Worm (Caenorhabditis elegans) whole organism, L1 larva: Measurements from ENCODE around the gene C16A3.2.

ENCODE experiments used
- C16A3.4 ChIP-seq: fragments of 150-350 bp; optimal IDR thresholded peaks from 2 replicates; lab custom pipeline; 2014; ENCODE audit warnings: missing biosample characterization, missing genetic modification characterization
- F16B12.6 ChIP-seq: fragments of 150-350 bp; optimal IDR thresholded peaks from 2 replicates; lab custom pipeline; 2014; ENCODE audit warnings: missing biosample characterization, missing genetic modification characterization
- aly-2 ChIP-seq: fragments of 150-350 bp; optimal IDR thresholded peaks from 2 replicates; lab custom pipeline; 2014; ENCODE audit warnings: missing biosample characterization, missing genetic modification characterization
- ceh-8 ChIP-seq: fragments of 200-800 bp; sonication (Bioruptor generic); optimal IDR thresholded peaks from 2 replicates; lab custom pipeline; 2018; ENCODE audit warnings: mild to moderate bottlenecking, missing genetic modification characterization, moderate library complexity, missing compliant biosample characterization
- ceh-82 ChIP-seq, 3 experiments: fragments of 150-350 bp in 1 of 3; sonication (generic microtip) in 2 of 3; optimal IDR thresholded peaks; 2 replicates each; lab custom pipeline; 2014 to 2017; ENCODE audit warnings: missing biosample characterization in 3 of 3, missing genetic modification characterization in 3 of 3
- ces-1 ChIP-seq: fragments of 150-350 bp; optimal IDR thresholded peaks from 2 replicates; lab custom pipeline; 2014; ENCODE audit warnings: missing biosample characterization, missing genetic modification reagents, missing genetic modification characterization
- dpl-1 ChIP-seq, 3 experiments: fragments of 150-350 bp in 2 of 3; sonication (generic microtip) in 1 of 3; optimal IDR thresholded peaks; 2 replicates each; lab custom pipeline; 2014 to 2017; ENCODE audit warnings: missing biosample characterization in 3 of 3, missing genetic modification characterization in 3 of 3, missing genetic modification reagents in 3 of 3
- dsc-1 ChIP-seq: sonication (generic microtip); optimal IDR thresholded peaks from 2 replicates; lab custom pipeline; 2016; ENCODE audit warnings: mild to moderate bottlenecking, missing genetic modification characterization, missing compliant biosample characterization
- efl-1 ChIP-seq, 4 experiments: fragments of 150-350 bp; optimal IDR thresholded peaks in 3 of 4; peaks in 1 of 4; 1 replicate in 1 of 4; 2 replicates in 3 of 4; lab custom pipeline; 2014; ENCODE audit warnings: missing biosample characterization in 2 of 4, missing genetic modification characterization in 2 of 4, missing genetic modification reagents in 2 of 4
- egl-13 ChIP-seq: sonication (generic microtip); optimal IDR thresholded peaks from 2 replicates; lab custom pipeline; 2016; ENCODE audit warnings: missing genotype, missing genetic modification reagents, missing genetic modification characterization, missing compliant biosample characterization
- elt-2 ChIP-seq: sonication (generic microtip); optimal IDR thresholded peaks from 2 replicates; lab custom pipeline; 2016; ENCODE audit warnings: missing genetic modification characterization, mild to moderate bottlenecking, inconsistent platforms, missing compliant biosample characterization, missing genetic modification reagents
- elt-3 ChIP-seq, 6 experiments: fragments of 150-350 bp in 1 of 6; sonication (generic microtip); optimal IDR thresholded peaks; 2 replicates each; lab custom pipeline; 2017 to 2018; ENCODE audit warnings: missing biosample characterization in 6 of 6, missing genetic modification characterization in 6 of 6, inconsistent platforms in 1 of 6
- fkh-10 ChIP-seq: sonication (generic microtip); optimal IDR thresholded peaks from 2 replicates; lab custom pipeline; 2017; ENCODE audit warnings: missing biosample characterization, missing genetic modification reagents, missing genetic modification characterization
- irx-1 ChIP-seq: sonication (generic microtip); optimal IDR thresholded peaks from 2 replicates; lab custom pipeline; 2016; ENCODE audit warnings: missing genetic modification characterization, missing compliant biosample characterization
- isw-1 ChIP-seq: fragments of 200-800 bp; sonication (Bioruptor generic); IDR thresholded peaks from 2 replicates; pipeline ENCODE4 v1.3.6; 2022; ENCODE audit warnings: missing genetic modification characterization, missing compliant biosample characterization
- lin-14 ChIP-seq: fragments of 200-800 bp; sonication (Bioruptor generic); optimal IDR thresholded peaks from 2 replicates; lab custom pipeline; 2018; ENCODE audit warnings: mild to moderate bottlenecking, missing genetic modification characterization, moderate library complexity, missing compliant biosample characterization
- lin-15B ChIP-seq: fragments of 150-350 bp; sonication (generic microtip); optimal IDR thresholded peaks from 3 replicates; lab custom pipeline; 2014; ENCODE audit warnings: missing biosample characterization, missing genetic modification characterization
- lin-35 ChIP-seq, 2 experiments: fragments of 150-350 bp; optimal IDR thresholded peaks; 2 replicates each; lab custom pipeline; 2014; ENCODE audit warnings: missing biosample characterization in 2 of 2, missing genetic modification characterization in 2 of 2, missing genetic modification reagents in 2 of 2
- lir-3 ChIP-seq: sonication (generic microtip); optimal IDR thresholded peaks from 2 replicates; lab custom pipeline; 2016; ENCODE audit warnings: mild to moderate bottlenecking, missing genetic modification characterization, moderate library complexity, missing compliant biosample characterization; ENCODE audit not compliant: poor library complexity
- lsy-2 ChIP-seq, 2 experiments: fragments of 150-350 bp; optimal IDR thresholded peaks; 2 replicates each; lab custom pipeline; 2014; ENCODE audit warnings: missing biosample characterization in 2 of 2, missing genetic modification characterization in 2 of 2
- mab-9 ChIP-seq: fragments of 200-800 bp; sonication (Bioruptor generic); IDR thresholded peaks from 2 replicates; pipeline ENCODE4 v1.3.6; 2022; ENCODE audit warnings: missing genetic modification reagents, missing genetic modification characterization, missing compliant biosample characterization
- mdl-1 ChIP-seq, 2 experiments: fragments of 150-350 bp; optimal IDR thresholded peaks; 2 replicates each; lab custom pipeline; 2014 to 2017; ENCODE audit warnings: missing biosample characterization in 2 of 2, missing genetic modification characterization in 2 of 2, inconsistent platforms in 1 of 2
- mef-2 ChIP-seq: fragments of 150-350 bp; optimal IDR thresholded peaks from 2 replicates; lab custom pipeline; 2014; ENCODE audit warnings: missing biosample characterization, missing genetic modification characterization
- mep-1 ChIP-seq: fragments of 150-350 bp; optimal IDR thresholded peaks from 2 replicates; lab custom pipeline; 2014; ENCODE audit warnings: missing biosample characterization, missing genetic modification characterization
- nhr-20 ChIP-seq: sonication (generic microtip); optimal IDR thresholded peaks from 2 replicates; lab custom pipeline; 2016; ENCODE audit warnings: mild to moderate bottlenecking, missing genetic modification characterization, missing compliant biosample characterization
- nhr-28 ChIP-seq: fragments of 150-350 bp; optimal IDR thresholded peaks from 2 replicates; lab custom pipeline; 2014; ENCODE audit warnings: missing biosample characterization, missing genetic modification characterization
- nhr-47 ChIP-seq: sonication (generic microtip); optimal IDR thresholded peaks from 2 replicates; lab custom pipeline; 2016; ENCODE audit warnings: mild to moderate bottlenecking, missing genetic modification characterization, moderate library complexity, missing compliant biosample characterization
- nhr-71 ChIP-seq: sonication (generic microtip); optimal IDR thresholded peaks from 2 replicates; lab custom pipeline; 2016; ENCODE audit warnings: mild to moderate bottlenecking, missing genetic modification characterization, moderate library complexity, missing compliant biosample characterization
- nhr-76 ChIP-seq: sonication (generic microtip); optimal IDR thresholded peaks from 2 replicates; lab custom pipeline; 2017; ENCODE audit warnings: missing biosample characterization, missing genetic modification characterization
- nhr-77 ChIP-seq: fragments of 150-350 bp; optimal IDR thresholded peaks from 2 replicates; lab custom pipeline; 2014; ENCODE audit warnings: missing biosample characterization, missing genetic modification characterization
- pag-3 ChIP-seq: sonication (generic microtip); optimal IDR thresholded peaks from 2 replicates; lab custom pipeline; 2017; ENCODE audit warnings: missing genetic modification characterization, mild to moderate bottlenecking, missing compliant biosample characterization, antibody characterized with exemption, borderline replicate concordance; ENCODE audit not compliant: insufficient read depth
- pax-3 ChIP-seq: fragments of 200-800 bp; sonication (Bioruptor generic); optimal IDR thresholded peaks from 2 replicates; lab custom pipeline; 2018; ENCODE audit warnings: mild to moderate bottlenecking, missing genetic modification characterization, moderate library complexity, missing compliant biosample characterization
- rnt-1 ChIP-seq: sonication (generic microtip); optimal IDR thresholded peaks from 2 replicates; lab custom pipeline; 2016; ENCODE audit warnings: mild to moderate bottlenecking, missing genetic modification characterization, moderate library complexity, missing compliant biosample characterization
- snu-23 ChIP-seq: sonication (generic microtip); optimal IDR thresholded peaks from 2 replicates; lab custom pipeline; 2016; ENCODE audit warnings: missing genetic modification characterization, missing compliant biosample characterization
- sptf-1 ChIP-seq: fragments of 150-350 bp; optimal IDR thresholded peaks from 2 replicates; lab custom pipeline; 2014; ENCODE audit warnings: missing biosample characterization, missing genetic modification characterization
- tbx-2 ChIP-seq: sonication (generic microtip); optimal IDR thresholded peaks from 2 replicates; lab custom pipeline; 2016; ENCODE audit warnings: missing genetic modification characterization, missing compliant biosample characterization
- tlp-1 ChIP-seq: fragments of 150-350 bp; optimal IDR thresholded peaks from 2 replicates; lab custom pipeline; 2014; ENCODE audit warnings: missing biosample characterization, missing genetic modification characterization
- vab-15 ChIP-seq: sonication (generic microtip); optimal IDR thresholded peaks from 2 replicates; lab custom pipeline; 2017; ENCODE audit warnings: missing genotype, mild to moderate bottlenecking, missing genetic modification characterization, missing compliant biosample characterization
- zag-1 ChIP-seq: fragments of 150-350 bp; optimal IDR thresholded peaks from 2 replicates; lab custom pipeline; 2014; ENCODE audit warnings: missing biosample characterization, missing genetic modification characterization

C16A3.2 gene

DNA sequence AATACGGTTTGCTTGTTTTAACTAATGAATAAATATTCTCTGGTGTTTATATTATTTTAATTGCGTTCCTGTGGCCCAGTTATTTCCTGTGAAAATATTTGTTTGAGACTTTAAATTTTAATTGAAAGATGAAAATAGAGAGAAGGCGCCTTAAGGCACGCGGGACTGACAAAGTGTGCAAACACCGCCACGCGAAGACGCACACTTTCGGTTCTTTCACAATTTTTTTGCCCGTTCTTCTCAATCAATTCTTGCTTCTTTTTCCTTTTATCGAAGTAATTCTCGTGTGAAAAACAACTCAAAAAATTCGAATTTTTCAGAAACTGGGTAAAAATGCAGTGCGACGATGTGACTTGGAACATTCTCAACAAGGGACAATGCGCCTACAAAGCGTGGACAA lies 10.5 kb upstream of the C16A3.2 start, which contains the start of gene C16A3.6:
C16A3.6 (plus strand) TSS at position 84 of the 400 bp plus-strand sequence.
- TF ChIP-seq F16B12.6 (tag; lab: Kevin White, UChicago): peak; percentile 86
- TF ChIP-seq nhr-71 (tag; lab: Kevin White, UChicago): peak; percentile 30
- no peak for TF ChIP-seq zag-1 (tag; lab: Kevin White, UChicago)
- peak in 1 of 2 experiments; percentile 44 for TF ChIP-seq efl-1 (optimal IDR thresholded peaks at IDR 0.05; lab: Kevin White, UChicago)
- peak; percentile 37 to 71 for TF ChIP-seq efl-1 (GFP tag; optimal IDR thresholded peaks at IDR 0.05 in 1 of 2; lab: Kevin White, UChicago)
- TF ChIP-seq lsy-2 (tag; optimal IDR thresholded peaks at IDR 0.05; lab: Kevin White, UChicago): peak; percentile 49 to 73
- TF ChIP-seq irx-1 (tag; lab: Kevin White, UChicago): no peak
- peak in 1 of 2 experiments; percentile 53 for TF ChIP-seq lin-35 (GFP tag; optimal IDR thresholded peaks at IDR 0.05; lab: Kevin White, UChicago)
- no peak for TF ChIP-seq ces-1 (GFP tag; lab: Kevin White, UChicago)
- peak; percentile 33 for TF ChIP-seq aly-2 (tag; lab: Kevin White, UChicago)
- TF ChIP-seq mep-1 (tag; lab: Kevin White, UChicago): peak; percentile 51
- no peak for TF ChIP-seq egl-13 (tag; lab: Kevin White, UChicago)
- no peak for TF ChIP-seq tlp-1 (tag; lab: Kevin White, UChicago)
- TF ChIP-seq lin-15B: no peak
- TF ChIP-seq isw-1: no peak
- peak in 1 of 6 experiments; percentile 32 for TF ChIP-seq elt-3 (tag; optimal IDR thresholded peaks at IDR 0.05; lab: Kevin White, UChicago)
- no peak for TF ChIP-seq nhr-77
- TF ChIP-seq tbx-2 (tag; lab: Kevin White, UChicago): no peak
- TF ChIP-seq snu-23: peak; percentile 17
- TF ChIP-seq dsc-1 (tag; lab: Kevin White, UChicago): no peak
- peak; percentile 37 for TF ChIP-seq nhr-47 (tag; lab: Kevin White, UChicago)
- TF ChIP-seq pax-3: no peak
- TF ChIP-seq ceh-82 (tag; optimal IDR thresholded peaks at IDR 0.05; lab: Kevin White, UChicago): peak in 1 of 3 experiments; percentile 38
- TF ChIP-seq lir-3 (tag; lab: Kevin White, UChicago): no peak
- TF ChIP-seq mef-2 (tag; lab: Kevin White, UChicago): no peak
- TF ChIP-seq sptf-1 (tag; lab: Kevin White, UChicago): no peak
- TF ChIP-seq nhr-76 (tag; lab: Kevin White, UChicago): no peak
- TF ChIP-seq mab-9: peak; percentile 43; the same call in 1 of the 2 replicates
- peak in 2 of 3 experiments; percentile 24 to 47 for TF ChIP-seq dpl-1 (GFP tag; optimal IDR thresholded peaks at IDR 0.05; lab: Kevin White, UChicago)
- TF ChIP-seq pag-3 (tag; lab: Kevin White, UChicago): no peak
- TF ChIP-seq nhr-20 (tag; lab: Kevin White, UChicago): peak; percentile 24

DNA sequence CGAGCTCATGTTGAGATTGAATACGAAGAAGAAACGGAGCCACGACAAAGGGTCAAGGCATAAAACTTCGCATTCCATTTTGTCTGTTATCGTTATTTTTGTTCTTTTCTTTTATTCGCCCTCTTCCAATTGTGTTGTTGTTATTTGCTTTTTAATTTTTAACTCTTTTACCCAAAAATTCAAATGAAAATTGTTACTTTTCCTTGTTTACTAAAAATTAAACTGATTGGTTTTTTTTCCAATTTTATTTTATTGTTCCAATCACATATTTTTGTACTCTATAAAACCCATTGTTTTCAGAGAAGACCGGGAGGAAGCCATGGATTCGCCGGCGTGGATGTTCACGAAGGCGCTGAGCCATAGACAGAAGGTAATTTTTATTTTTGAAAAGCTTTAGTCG lies 9.2 kb upstream of the C16A3.2 start, which contains the start of gene C16A3.5:
C16A3.5 (plus strand) TSS at position 301 of the 400 bp plus-strand sequence.
- TF ChIP-seq vab-15 (tag; lab: Kevin White, UChicago) (no peak), mdl-1 (tag; optimal IDR thresholded peaks at IDR 0.05; lab: Kevin White, UChicago) (no peak), rnt-1 (tag; lab: Kevin White, UChicago) (no peak), elt-3 (tag; optimal IDR thresholded peaks at IDR 0.05; lab: Kevin White, UChicago) (no peak), fkh-10 (no peak), irx-1 (tag; lab: Kevin White, UChicago) (no peak), lin-35 (GFP tag; optimal IDR thresholded peaks at IDR 0.05; lab: Kevin White, UChicago) (no peak), ceh-8 (GFP tag; lab: Kevin White, UChicago) (no peak), C16A3.4 (tag; lab: Kevin White, UChicago) (no peak), elt-2 (tag; lab: Kevin White, UChicago) (no peak), lin-14 (GFP tag; lab: Kevin White, UChicago) (no peak), lsy-2 (tag; optimal IDR thresholded peaks at IDR 0.05; lab: Kevin White, UChicago) (no peak), nhr-28 (tag; lab: Kevin White, UChicago) (no peak)
